Fruit fly (Drosophila melanogaster): ENCODE measurements around the gene Manf.

- no peak for TF ChIP-seq CG8478 (optimal IDR thresholded peaks at IDR 0.05)
- no peak for TF ChIP-seq usp (GFP tag; optimal IDR thresholded peaks at IDR 0.05)
- TF ChIP-seq Dll (optimal IDR thresholded peaks at IDR 0.05): no peak
These were observed 45.3 kb downstream of the Manf start for dm6 chr3R:16394531-16394930.
